Worm (Caenorhabditis elegans) whole organism, mixed stage, embryonic: ENCODE data around the gene ptp-4A2.

ENCODE experiments used
- elt-1 ChIP-seq: sonication (generic microtip); optimal IDR thresholded peaks from 2 replicates; lab custom pipeline; 2017; ENCODE audit warnings: missing genetic modification characterization, mild to moderate bottlenecking, missing compliant biosample characterization, antibody characterized with exemption, moderate library complexity, borderline replicate concordance; ENCODE audit not compliant: insufficient read depth
- lsy-2 ChIP-seq: fragments of 150-350 bp; optimal IDR thresholded peaks from 2 replicates; lab custom pipeline; 2014; ENCODE audit warnings: missing biosample characterization, missing genetic modification characterization
- nhr-76 ChIP-seq: sonication (generic microtip); optimal IDR thresholded peaks from 2 replicates; lab custom pipeline; 2017; ENCODE audit warnings: missing biosample characterization, missing genetic modification characterization
- snpc-4 ChIP-seq: fragments of 150-350 bp; optimal IDR thresholded peaks from 2 replicates; lab custom pipeline; 2014; ENCODE audit warnings: missing biosample characterization, missing genetic modification characterization
- tbx-8 ChIP-seq: fragments of 200-800 bp; sonication (Bioruptor generic); optimal IDR thresholded peaks from 2 replicates; lab custom pipeline; 2018; ENCODE audit warnings: mild to moderate bottlenecking, missing genetic modification characterization, moderate library complexity, missing compliant biosample characterization
- unc-120 ChIP-seq: sonication (generic microtip); optimal IDR thresholded peaks from 2 replicates; lab custom pipeline; 2017; ENCODE audit warnings: missing genetic modification characterization, missing compliant biosample characterization; ENCODE audit not compliant: poor library complexity, severe bottlenecking
- unc-62 ChIP-seq: fragments of 150-350 bp; optimal IDR thresholded peaks from 2 replicates; lab custom pipeline; 2014; ENCODE audit warnings: missing biosample characterization, missing genetic modification reagents, missing genetic modification characterization

DNA sequence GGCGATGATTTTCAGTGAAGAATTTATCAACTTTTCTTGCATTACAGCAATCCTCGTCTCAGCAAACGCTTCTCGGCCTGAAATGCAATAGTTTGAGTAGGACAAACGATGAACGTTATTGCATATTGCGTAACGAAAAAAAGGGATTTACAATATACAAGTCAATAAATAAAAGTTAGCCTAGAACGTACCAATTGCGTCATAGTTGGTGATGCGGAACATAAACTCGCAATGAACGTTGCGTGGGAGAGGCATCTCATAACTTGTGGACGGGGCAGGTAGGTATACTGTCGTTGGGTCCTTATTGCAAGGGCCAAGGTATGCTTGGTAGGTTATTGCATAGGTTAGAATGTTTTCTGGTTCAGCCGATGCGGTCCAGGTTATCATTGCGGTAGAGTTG is 27.7 kb upstream of the ptp-4A2 start:
- TF ChIP-seq lsy-2 (no peak), tbx-8 (GFP tag; lab: Kevin White, UChicago) (no peak), elt-1 (tag; lab: Kevin White, UChicago) (no peak), nhr-76 (no peak), snpc-4 (no peak), unc-62 (no peak), unc-120 (no peak)
